Worm (Caenorhabditis elegans): ENCODE measurements around the gene daf-2.

daf-2 gene

DNA sequence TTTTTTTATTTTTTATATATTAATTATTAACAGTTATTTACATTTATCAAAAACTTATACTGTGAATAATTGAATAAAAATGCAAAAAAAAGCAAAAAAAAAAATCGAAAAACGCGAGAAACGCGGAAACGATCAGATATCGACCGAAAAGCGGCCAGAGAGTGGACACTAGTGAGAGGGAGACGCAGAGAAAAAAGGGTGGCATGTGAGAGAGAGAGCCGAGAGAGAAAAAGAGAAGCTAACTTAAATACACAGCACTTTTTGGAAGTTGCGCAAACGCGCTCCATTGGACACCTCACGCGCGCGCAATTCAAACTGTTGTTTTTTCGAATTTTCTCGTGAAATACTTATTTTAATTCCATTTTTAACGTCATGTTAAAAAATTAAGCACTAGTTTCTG lies 74.2 kb downstream of the daf-2 start (continued):
- TF ChIP-seq cebp-1 (GFP tag; IDR thresholded peaks at IDR 0.05) (no peak), cebp-1 (tag; optimal IDR thresholded peaks at IDR 0.05) (peak; percentile 77), ceh-27 (GFP tag; optimal IDR thresholded peaks at IDR 0.05) (peak; percentile 42), ZK185.1 (tag; optimal IDR thresholded peaks at IDR 0.05; ENCODE audit: poor library complexity, severe bottlenecking) (no peak), nhr-80 (tag; optimal IDR thresholded peaks at IDR 0.05) (peak; percentile 36), F33H1.4 (GFP tag; IDR thresholded peaks at IDR 0.05) (peak; percentile 35), madf-6 (GFP tag; IDR thresholded peaks at IDR 0.05) (peak; percentile 25; the same call in 1 of the 2 replicates), F10E7.11 (tag; optimal IDR thresholded peaks at IDR 0.05) (no peak), F49E8.2 (tag; optimal IDR thresholded peaks at IDR 0.05; ENCODE audit: insufficient read depth) (no peak), lag-1 (GFP tag; IDR thresholded peaks at IDR 0.05) (no peak), F39B2.1 (GFP tag; IDR thresholded peaks at IDR 0.05) (no peak), attf-5 (GFP tag; optimal IDR thresholded peaks at IDR 0.05) (peak; percentile 98), ztf-26 (tag; optimal IDR thresholded peaks at IDR 0.05) (peak; percentile 32), lsl-1 (GFP tag; optimal IDR thresholded peaks at IDR 0.05) (peak; percentile 19), efl-1 (GFP tag; optimal IDR thresholded peaks at IDR 0.05) (peak; percentile 57), lin-54 (GFP tag; optimal IDR thresholded peaks at IDR 0.05) (peak; percentile 81), mes-4 (tag; optimal IDR thresholded peaks at IDR 0.05) (no peak), C06A6.2 (GFP tag; conservative IDR thresholded peaks at IDR 0.05) (peak; percentile 56; the same call in 1 of the 2 replicates), him-1 (tag; optimal IDR thresholded peaks at IDR 0.05) (no peak), ztf-28 (GFP tag; IDR thresholded peaks at IDR 0.05) (no peak), rpc-1 (optimal IDR thresholded peaks at IDR 0.05) (no peak), rpc-1 (tag; optimal IDR thresholded peaks at IDR 0.05) (no peak), nfya-2 (GFP tag; IDR thresholded peaks at IDR 0.05) (no peak), dox-1 (GFP tag; IDR thresholded peaks at IDR 0.05) (peak; percentile 75), egrh-3 (GFP tag; IDR thresholded peaks at IDR 0.05) (0 out of 2 replicates have a peak, but pooled peaks have one; percentile 14), ztf-18 (tag; optimal IDR thresholded peaks at IDR 0.05) (peak; percentile 23), T07F8.4 (tag; optimal IDR thresholded peaks at IDR 0.05) (no peak), ama-1 (optimal IDR thresholded peaks at IDR 0.05) (no peak), ama-1 (GFP tag; optimal IDR thresholded peaks at IDR 0.05) (no peak), aptf-3 (GFP tag; IDR thresholded peaks at IDR 0.05) (no peak), lin-35 (GFP tag; optimal IDR thresholded peaks at IDR 0.05) (peak in 1 of 3 experiments; percentile 72), egl-44 (GFP tag; IDR thresholded peaks at IDR 0.05) (peak; percentile 37; the same call in 1 of the 2 replicates), tbp1 (GFP tag; optimal IDR thresholded peaks at IDR 0.05) (peak; percentile 51), F22D6.2 (tag; optimal IDR thresholded peaks at IDR 0.05) (no peak), K12H6.12 (tag; optimal IDR thresholded peaks at IDR 0.05) (peak; percentile 10), madf-3 (GFP tag; IDR thresholded peaks at IDR 0.05) (no peak), attf-6 (GFP tag; IDR thresholded peaks at IDR 0.05) (no peak), snpc-1.3 (tag; optimal IDR thresholded peaks at IDR 0.05; ENCODE audit: insufficient read depth) (peak; percentile 14)

DNA sequence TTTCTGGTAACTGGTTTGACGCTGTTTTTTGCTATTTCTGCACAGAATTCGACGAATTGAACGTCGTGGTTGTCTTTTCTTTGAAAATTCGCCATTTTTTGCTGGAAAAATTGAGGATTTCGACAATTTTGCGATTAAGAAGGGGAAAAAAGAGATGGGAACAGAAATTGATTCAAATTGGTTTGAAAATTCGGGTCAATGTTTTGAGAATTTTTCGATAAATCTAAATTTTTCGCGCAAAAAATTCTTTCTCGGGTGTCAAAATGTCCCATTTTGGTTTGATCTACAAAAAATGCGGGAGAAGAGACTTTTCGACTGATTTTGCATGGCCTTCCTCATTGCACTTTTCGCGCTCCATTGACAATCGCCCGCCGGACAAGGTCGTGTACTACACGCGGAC lies 75.1 kb downstream of the daf-2 start, which contains the start of gene H05C05.2:
Gene H05C05.2, minus strand, starts transcription at position 101 of the 400 bp plus-strand sequence.
- TF ChIP-seq lsl-1 (GFP tag; optimal IDR thresholded peaks at IDR 0.05) (no peak), ztf-28 (GFP tag; IDR thresholded peaks at IDR 0.05) (no peak), ztf-3 (GFP tag; optimal IDR thresholded peaks at IDR 0.05) (no peak)
